Worm (Caenorhabditis elegans) whole organism, midembryonic: Measurements from ENCODE around the gene che-11.

ENCODE experiments used
- T22C8.4 ChIP-seq: fragments of 200-800 bp; sonication (Bioruptor generic); IDR thresholded peaks from 2 replicates; pipeline ENCODE4 v1.3.6; 2022; ENCODE audit warnings: missing genetic modification characterization, missing compliant biosample characterization
- med-1 ChIP-seq: sonication (generic microtip); optimal IDR thresholded peaks from 2 replicates; lab custom pipeline; 2017; ENCODE audit warnings: missing genetic modification characterization, mild to moderate bottlenecking, missing compliant biosample characterization, antibody characterized with exemption, missing genetic modification reagents; ENCODE audit not compliant: insufficient read depth
- tab-1 ChIP-seq: fragments of 200-800 bp; sonication (Bioruptor generic); IDR thresholded peaks from 2 replicates; pipeline ENCODE4 v1.3.6; 2022; ENCODE audit warnings: missing genetic modification characterization, missing compliant biosample characterization
- ztf-23 ChIP-seq: fragments of 200-800 bp; sonication (Bioruptor generic); IDR thresholded peaks from 2 replicates; pipeline ENCODE4 v1.3.6; 2022; ENCODE audit warnings: missing genetic modification reagents, missing genetic modification characterization, missing compliant biosample characterization
- ztf-29 ChIP-seq: fragments of 200-800 bp; sonication (Bioruptor generic); IDR thresholded peaks from 2 replicates; pipeline ENCODE4 v1.3.6; 2022; ENCODE audit warnings: missing genetic modification reagents, missing genetic modification characterization, missing compliant biosample characterization

- no peak for TF ChIP-seq T22C8.4 (GFP tag; lab: Robert Waterston, UW)
- TF ChIP-seq tab-1 (GFP tag; lab: Robert Waterston, UW): no peak
- no peak for TF ChIP-seq ztf-23 (GFP tag; lab: Robert Waterston, UW)
- no peak for TF ChIP-seq med-1 (GFP tag; lab: Kevin White, UChicago)
- no peak for TF ChIP-seq ztf-29 (GFP tag; lab: Robert Waterston, UW)
Observed at ce11 chrV:12120381-12120780, 30.1 kb downstream of the che-11 start, which contains the start of gene C13C4.7.
